Fruit fly (Drosophila melanogaster): ENCODE data around the gene CG9915.

Gene CG9915

dm6 chrX:16333434-16334141 is 20.6 kb upstream of the CG9915 start, which contains the start of the genes CG9921 and Dsp1 (continued):
- TF ChIP-seq sim (GFP tag; IDR thresholded peaks at IDR 0.05): no peak
- TF ChIP-seq Xbp1 (GFP tag; optimal IDR thresholded peaks at IDR 0.05): no peak
- TF ChIP-seq CG11085 (GFP tag; IDR thresholded peaks at IDR 0.05): no peak
- peak; percentile 63 for TF ChIP-seq pfk (GFP tag; optimal IDR thresholded peaks at IDR 0.05)
- no peak for TF ChIP-seq CG9437 (GFP tag; optimal IDR thresholded peaks at IDR 0.05)
- no peak for TF ChIP-seq danr (GFP tag; IDR thresholded peaks at IDR 0.05)
- TF ChIP-seq CG10147 (GFP tag; optimal IDR thresholded peaks at IDR 0.05): no peak
- TF ChIP-seq HLH4C (GFP tag; IDR thresholded peaks at IDR 0.05; ENCODE audit: partially characterized antibody): no peak
- no peak for TF ChIP-seq tap (tag; optimal IDR thresholded peaks at IDR 0.05)
- TF ChIP-seq CG8281 (tag; optimal IDR thresholded peaks at IDR 0.05): no peak
- peak; percentile 42 for TF ChIP-seq CG9932 (GFP tag; IDR thresholded peaks at IDR 0.05)
- TF ChIP-seq Sin3A (optimal IDR thresholded peaks at IDR 0.05): no peak
- no peak for TF ChIP-seq CG4424 (GFP tag; optimal IDR thresholded peaks at IDR 0.05)
- TF ChIP-seq Camta (GFP tag; optimal IDR thresholded peaks at IDR 0.05): no peak
- TF ChIP-seq CG13894 (tag; optimal IDR thresholded peaks at IDR 0.05): peak; percentile 2
- no peak for TF ChIP-seq ham (GFP tag; IDR thresholded peaks at IDR 0.05)
- TF ChIP-seq CG9609 (GFP tag; optimal IDR thresholded peaks at IDR 0.05): no peak
- TF ChIP-seq emc (GFP tag; optimal IDR thresholded peaks at IDR 0.05): no peak
- TF ChIP-seq wek (GFP tag; optimal IDR thresholded peaks at IDR 0.05): peak; percentile 53
- no peak for TF ChIP-seq D19B (GFP tag; optimal IDR thresholded peaks at IDR 0.05)
- TF ChIP-seq zen2 (GFP tag; IDR thresholded peaks at IDR 0.05; ENCODE audit: partially characterized antibody): no peak
- no peak for TF ChIP-seq CG1233 (GFP tag; optimal IDR thresholded peaks at IDR 0.05)
- TF ChIP-seq dan (GFP tag; IDR thresholded peaks at IDR 0.05): no peak
- TF ChIP-seq CG32767 (GFP tag; IDR thresholded peaks at IDR 0.05): peak; percentile 90
- no peak for TF ChIP-seq CG18599 (GFP tag; optimal IDR thresholded peaks at IDR 0.05)
- TF ChIP-seq fd64A (GFP tag; optimal IDR thresholded peaks at IDR 0.05): no peak
- TF ChIP-seq psq (GFP tag; optimal IDR thresholded peaks at IDR 0.05): no peak
- TF ChIP-seq CG13624 (GFP tag; optimal IDR thresholded peaks at IDR 0.05): peak; percentile 33
- TF ChIP-seq kah (GFP tag; optimal IDR thresholded peaks at IDR 0.05): no peak
- TF ChIP-seq CG6654 (GFP tag; optimal IDR thresholded peaks at IDR 0.05): no peak
- TF ChIP-seq sima (GFP tag; optimal IDR thresholded peaks at IDR 0.05): no peak
- TF ChIP-seq CG30020 (tag; optimal IDR thresholded peaks at IDR 0.05): peak; percentile 22
- peak; percentile 73 for TF ChIP-seq CG3163 (GFP tag; optimal IDR thresholded peaks at IDR 0.05)
- TF ChIP-seq Chrac-16 (GFP tag; optimal IDR thresholded peaks at IDR 0.05): no peak
- TF ChIP-seq CG10321 (GFP tag; IDR thresholded peaks at IDR 0.05): no peak
- no peak for TF ChIP-seq CG11247 (GFP tag; IDR thresholded peaks at IDR 0.05)
- no peak for TF ChIP-seq Fer1 (GFP tag; optimal IDR thresholded peaks at IDR 0.05)
- no peak for TF ChIP-seq CG15011 (GFP tag; optimal IDR thresholded peaks at IDR 0.05)
- no peak for TF ChIP-seq CG17361 (GFP tag; IDR thresholded peaks at IDR 0.05)
- no peak for TF ChIP-seq luna (GFP tag; optimal IDR thresholded peaks at IDR 0.05)
- no peak for TF ChIP-seq CG12236 (GFP tag; optimal IDR thresholded peaks at IDR 0.05)
- TF ChIP-seq C15 (GFP tag; IDR thresholded peaks at IDR 0.05): no peak
- TF ChIP-seq CG8478 (optimal IDR thresholded peaks at IDR 0.05): peak; percentile 8
- TF ChIP-seq mld (GFP tag; IDR thresholded peaks at IDR 0.05; ENCODE audit: partially characterized antibody): no peak
- no peak for TF ChIP-seq oc (tag; optimal IDR thresholded peaks at IDR 0.05)
- TF ChIP-seq row (GFP tag; IDR thresholded peaks at IDR 0.05): no peak
- TF ChIP-seq Side (GFP tag; optimal IDR thresholded peaks at IDR 0.05): no peak
- TF ChIP-seq Hand (GFP tag; optimal IDR thresholded peaks at IDR 0.05): peak; percentile 18
- TF ChIP-seq kni (GFP tag; optimal IDR thresholded peaks at IDR 0.05): no peak
- no peak for TF ChIP-seq tx (GFP tag; optimal IDR thresholded peaks at IDR 0.05)
- no peak for TF ChIP-seq hkb (optimal IDR thresholded peaks at IDR 0.05)
- TF ChIP-seq hkb (GFP tag; IDR thresholded peaks at IDR 0.05): no peak; the same call in 1 of the 2 replicates

All from whole organism, embryonic.